Worm (Caenorhabditis elegans) whole organism, late embryonic: Measurements from ENCODE around the gene C08E8.2.

Source experiments
- K02D7.2 ChIP-seq: sonication (generic microtip); optimal IDR thresholded peaks from 2 replicates; lab custom pipeline; 2017; ENCODE audit warnings: mild to moderate bottlenecking, missing genetic modification characterization, missing compliant biosample characterization
- T23F11.4 ChIP-seq: fragments of 200-800 bp; sonication (Bioruptor generic); optimal IDR thresholded peaks from 2 replicates; lab custom pipeline; 2018; ENCODE audit warnings: mild to moderate bottlenecking, missing genetic modification characterization, missing compliant biosample characterization
- ceh-14 ChIP-seq: sonication (generic microtip); optimal IDR thresholded peaks from 2 replicates; lab custom pipeline; 2016; ENCODE audit warnings: missing genotype, missing genetic modification characterization, missing compliant biosample characterization
- ceh-24 ChIP-seq: sonication (generic microtip); optimal IDR thresholded peaks from 2 replicates; lab custom pipeline; 2016; ENCODE audit warnings: mild to moderate bottlenecking, missing genetic modification characterization, missing compliant biosample characterization
- ceh-34 ChIP-seq: sonication (generic microtip); optimal IDR thresholded peaks from 2 replicates; lab custom pipeline; 2016; ENCODE audit warnings: mild to moderate bottlenecking, missing genetic modification characterization, missing compliant biosample characterization
- che-1 ChIP-seq: sonication (generic microtip); optimal IDR thresholded peaks from 2 replicates; lab custom pipeline; 2016; ENCODE audit warnings: mild to moderate bottlenecking, missing genetic modification characterization, missing compliant biosample characterization
- dmd-4 ChIP-seq: sonication (generic microtip); optimal IDR thresholded peaks from 2 replicates; lab custom pipeline; 2016; ENCODE audit warnings: borderline replicate concordance, missing genetic modification characterization, missing compliant biosample characterization
- eyg-1 ChIP-seq: sonication (generic microtip); optimal IDR thresholded peaks from 2 replicates; lab custom pipeline; 2016; ENCODE audit warnings: missing genotype, missing genetic modification characterization, missing compliant biosample characterization
- npax-4 ChIP-seq: sonication (generic microtip); optimal IDR thresholded peaks from 2 replicates; lab custom pipeline; 2016; ENCODE audit warnings: missing genetic modification characterization, missing compliant biosample characterization
- pat-9 ChIP-seq: fragments of 200-800 bp; sonication (Bioruptor generic); optimal IDR thresholded peaks from 2 replicates; lab custom pipeline; 2018; ENCODE audit warnings: mild to moderate bottlenecking, missing genetic modification characterization, moderate library complexity, missing compliant biosample characterization
- pha-2 ChIP-seq: sonication (generic microtip); optimal IDR thresholded peaks from 2 replicates; lab custom pipeline; 2017; ENCODE audit warnings: mild to moderate bottlenecking, missing genetic modification characterization, missing compliant biosample characterization
- pqm-1 ChIP-seq: sonication (generic microtip); optimal IDR thresholded peaks from 2 replicates; lab custom pipeline; 2016; ENCODE audit warnings: missing genetic modification characterization, missing compliant biosample characterization
- zip-5 ChIP-seq: sonication (generic microtip); optimal IDR thresholded peaks from 2 replicates; lab custom pipeline; 2016; ENCODE audit warnings: missing genetic modification characterization, missing compliant biosample characterization

Gene C08E8.2

DNA sequence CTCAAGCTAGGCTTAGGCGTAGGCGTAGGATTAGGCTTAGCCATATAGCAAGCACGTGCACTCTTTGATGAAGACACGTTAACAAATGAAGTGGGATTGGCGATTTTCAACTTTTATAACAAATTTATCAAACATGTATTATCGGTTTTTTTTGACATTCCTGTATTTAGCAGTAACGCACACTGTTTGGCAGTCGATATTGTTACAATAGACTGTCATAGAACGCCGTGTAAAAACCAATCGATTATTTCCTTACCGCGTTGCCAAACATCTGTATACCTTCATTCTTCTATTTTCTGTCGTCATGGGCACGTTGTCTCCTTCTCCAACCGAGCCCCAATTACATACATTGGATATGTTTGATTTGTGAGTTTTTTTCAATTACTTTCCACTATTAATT, 37.3 kb downstream of the C08E8.2 start, which contains the start of gene fbxb-119:
TSS of gene fbxb-119 (plus strand) at position 301 of the 400 bp plus-strand sequence.
- no peak for TF ChIP-seq T23F11.4 (GFP tag; lab: Kevin White, UChicago)
- TF ChIP-seq eyg-1 (tag; lab: Kevin White, UChicago), result no peak
- no peak for TF ChIP-seq pat-9 (tag; lab: Kevin White, UChicago)
- TF ChIP-seq ceh-24 (tag; lab: Kevin White, UChicago), result no peak
- no peak for TF ChIP-seq zip-5 (tag; lab: Kevin White, UChicago)
- no peak for TF ChIP-seq pqm-1 (tag; lab: Kevin White, UChicago)
- no peak for TF ChIP-seq dmd-4 (tag; lab: Kevin White, UChicago)
- no peak for TF ChIP-seq ceh-34 (tag; lab: Kevin White, UChicago)
- TF ChIP-seq pha-2 (tag; lab: Kevin White, UChicago), result no peak
- TF ChIP-seq ceh-14 (tag; lab: Kevin White, UChicago), result no peak
- TF ChIP-seq npax-4 (tag; lab: Kevin White, UChicago), result no peak
- no peak for TF ChIP-seq K02D7.2 (tag; lab: Kevin White, UChicago)
- no peak for TF ChIP-seq che-1 (tag; lab: Kevin White, UChicago)
